Worm (Caenorhabditis elegans): ENCODE data around the gene grd-16.

DNA sequence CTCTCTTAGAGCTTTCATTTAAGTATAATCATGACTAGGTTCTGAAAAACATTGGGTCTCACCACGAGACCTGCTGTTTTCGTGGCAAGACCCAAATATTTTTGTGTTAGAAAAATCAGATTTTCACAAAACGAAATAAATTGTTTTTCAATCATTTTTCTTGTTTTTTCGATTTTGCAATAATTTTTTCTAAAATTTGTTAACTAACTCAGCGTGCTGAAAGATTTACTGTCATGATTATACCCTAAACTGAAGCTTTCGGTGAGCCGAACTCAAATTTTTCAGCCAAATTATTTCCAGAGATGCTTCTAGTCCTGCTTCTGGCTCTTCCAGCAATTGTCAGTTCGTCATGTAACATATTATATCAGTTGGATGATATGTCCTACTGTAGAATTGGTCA lies 5.5 kb downstream of the grd-16 start, which contains the start of gene Y69A2AL.2:
- no peak for TF ChIP-seq R02D3.7 (tag; optimal IDR thresholded peaks at IDR 0.05)
- no peak for TF ChIP-seq unc-130 (GFP tag; optimal IDR thresholded peaks at IDR 0.05)
- no peak for TF ChIP-seq F37D6.2 (tag; optimal IDR thresholded peaks at IDR 0.05)
- no peak for TF ChIP-seq nhr-41 (GFP tag; IDR thresholded peaks at IDR 0.05)
- no peak for TF ChIP-seq ces-1 (GFP tag; optimal IDR thresholded peaks at IDR 0.05)
- TF ChIP-seq fkh-10 (GFP tag; optimal IDR thresholded peaks at IDR 0.05) = no peak
- no peak for TF ChIP-seq F49E8.2 (tag; optimal IDR thresholded peaks at IDR 0.05; ENCODE audit: borderline replicate concordance)
- TF ChIP-seq egl-27 (tag; optimal IDR thresholded peaks at IDR 0.05) = no peak
